Worm (Caenorhabditis elegans): ENCODE results near the gene F59A1.13.

Gene F59A1.13

ce11 chrV:17723142-17723781 is 32.4 kb upstream of the F59A1.13 start:
- TF ChIP-seq tbx-8 (GFP tag; optimal IDR thresholded peaks at IDR 0.05) (no peak), nhr-237 (tag; optimal IDR thresholded peaks at IDR 0.05) (no peak), unc-39 (tag; optimal IDR thresholded peaks at IDR 0.05) (no peak), lin-13 (tag; optimal IDR thresholded peaks at IDR 0.05) (no peak), elt-3 (tag; optimal IDR thresholded peaks at IDR 0.05) (no peak), zip-8 (tag; optimal IDR thresholded peaks at IDR 0.05) (no peak), ham-2 (GFP tag; optimal IDR thresholded peaks at IDR 0.05) (no peak), ceh-83 (GFP tag; optimal IDR thresholded peaks at IDR 0.05) (no peak), bed-3 (GFP tag; optimal IDR thresholded peaks at IDR 0.05) (no peak), flh-1 (GFP tag; optimal IDR thresholded peaks at IDR 0.05) (no peak)

DNA sequence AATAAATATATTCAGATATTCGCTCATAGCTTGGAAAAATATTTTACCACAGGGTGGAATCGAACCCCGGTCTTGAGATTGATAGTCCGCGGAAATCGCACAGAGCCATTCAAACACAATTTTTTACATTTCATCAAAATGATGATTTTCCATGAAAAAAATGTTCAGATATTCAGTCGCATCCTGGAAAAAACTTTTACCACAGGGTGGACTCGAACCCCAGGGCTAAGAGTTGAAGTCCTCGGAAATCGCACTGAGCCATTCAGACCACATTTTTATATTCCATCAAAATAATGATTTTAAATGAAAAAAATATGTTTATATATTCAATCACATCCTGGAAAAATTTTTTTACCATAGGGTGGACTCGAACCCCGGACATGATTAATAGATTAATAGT is 31.7 kb upstream of the F59A1.13 start:
- TF ChIP-seq mab-5 (tag; optimal IDR thresholded peaks at IDR 0.05) = no peak
- TF ChIP-seq mls-2 (tag; optimal IDR thresholded peaks at IDR 0.05) = no peak
- no peak for TF ChIP-seq snpc-4 (tag; optimal IDR thresholded peaks at IDR 0.05)
- TF ChIP-seq nhr-237 (tag; optimal IDR thresholded peaks at IDR 0.05) = no peak

DNA sequence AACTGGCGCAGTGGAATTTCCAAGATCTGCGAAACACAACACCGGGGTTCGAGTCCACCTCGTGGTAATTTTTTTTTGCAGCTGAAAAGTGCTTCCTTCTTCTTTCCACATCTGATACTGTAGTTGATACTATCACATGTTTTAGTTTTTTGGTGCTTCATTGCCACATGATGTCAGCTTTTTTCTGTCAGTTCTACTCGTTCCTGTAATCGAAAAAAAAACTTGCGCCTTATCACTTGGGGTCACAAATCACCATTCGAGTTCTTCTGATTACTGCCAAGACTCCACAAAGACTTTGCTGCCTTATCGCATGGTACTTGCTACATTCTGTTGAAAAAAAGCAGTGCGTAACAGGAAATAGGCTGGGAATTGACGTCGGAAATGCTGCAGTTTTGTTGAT is 30.9 kb upstream of the F59A1.13 start:
- no peak for TF ChIP-seq drap-1 (GFP tag; optimal IDR thresholded peaks at IDR 0.05)
- no peak for TF ChIP-seq hlh-1 (tag; optimal IDR thresholded peaks at IDR 0.05)
- TF ChIP-seq nhr-2 (tag; optimal IDR thresholded peaks at IDR 0.05) = no peak
- no peak for TF ChIP-seq blmp-1 (tag; optimal IDR thresholded peaks at IDR 0.05)
- TF ChIP-seq mls-2 (tag; optimal IDR thresholded peaks at IDR 0.05) = no peak
- no peak for TF ChIP-seq ceh-83 (GFP tag; optimal IDR thresholded peaks at IDR 0.05)
- TF ChIP-seq nhr-12 (tag; optimal IDR thresholded peaks at IDR 0.05) = no peak
- no peak for TF ChIP-seq ztf-11 (tag; optimal IDR thresholded peaks at IDR 0.05)
- TF ChIP-seq unc-120 (tag; optimal IDR thresholded peaks at IDR 0.05; ENCODE audit: poor library complexity, severe bottlenecking) = no peak
- no peak for TF ChIP-seq sptf-1 (tag; optimal IDR thresholded peaks at IDR 0.05)
- TF ChIP-seq lsy-2 (tag; optimal IDR thresholded peaks at IDR 0.05) = no peak
- TF ChIP-seq ceh-39 (tag; optimal IDR thresholded peaks at IDR 0.05) = no peak
- TF ChIP-seq ces-1 (GFP tag; optimal IDR thresholded peaks at IDR 0.05) = no peak
- TF ChIP-seq mep-1 (tag; optimal IDR thresholded peaks at IDR 0.05) = no peak
- no peak for TF ChIP-seq elt-1 (tag; optimal IDR thresholded peaks at IDR 0.05; ENCODE audit: borderline replicate concordance, insufficient read depth)
- no peak for TF ChIP-seq nhr-237 (tag; optimal IDR thresholded peaks at IDR 0.05)
- no peak for TF ChIP-seq cnd-1 (tag; optimal IDR thresholded peaks at IDR 0.05)
- no peak for TF ChIP-seq unc-62 (GFP tag; optimal IDR thresholded peaks at IDR 0.05)
- TF ChIP-seq lin-13 (tag; optimal IDR thresholded peaks at IDR 0.05) = no peak
- TF ChIP-seq sem-2 (GFP tag; optimal IDR thresholded peaks at IDR 0.05) = no peak

DNA sequence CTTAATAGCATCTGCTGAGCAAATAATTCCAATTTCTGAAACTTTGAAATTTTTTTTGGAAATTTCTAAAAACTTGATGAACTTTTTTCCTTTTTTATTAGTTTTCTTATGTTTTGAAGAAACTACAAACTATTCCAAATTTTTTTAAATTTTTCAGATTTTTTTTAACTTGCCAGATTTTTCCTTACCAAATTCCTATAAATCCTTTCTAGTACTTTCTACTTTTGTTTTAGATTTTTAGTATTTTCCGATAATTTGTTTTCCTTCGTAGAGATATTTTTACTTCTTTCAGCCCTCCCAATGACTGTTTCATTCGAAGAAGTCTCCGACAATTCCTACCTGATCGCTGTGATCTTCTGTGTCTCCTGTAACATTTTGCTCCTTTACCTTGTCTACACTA is 27.8 kb upstream of the F59A1.13 start, which contains the start of gene str-77:
Gene str-77 (plus strand): TSS at position 301 of the 400 bp plus-strand sequence.
- no peak for TF ChIP-seq lsy-2 (tag; optimal IDR thresholded peaks at IDR 0.05)
- TF ChIP-seq tbx-8 (GFP tag; optimal IDR thresholded peaks at IDR 0.05) = no peak
- no peak for TF ChIP-seq ceh-39 (tag; optimal IDR thresholded peaks at IDR 0.05)
- no peak for TF ChIP-seq mab-5 (tag; optimal IDR thresholded peaks at IDR 0.05)
- no peak for TF ChIP-seq lin-32 (GFP tag; optimal IDR thresholded peaks at IDR 0.05)
- TF ChIP-seq drap-1 (GFP tag; optimal IDR thresholded peaks at IDR 0.05) = no peak
- TF ChIP-seq mls-2 (tag; optimal IDR thresholded peaks at IDR 0.05) = no peak
- no peak for TF ChIP-seq hlh-1 (tag; optimal IDR thresholded peaks at IDR 0.05)

ce11 chrV:17714330-17714729 is 23.5 kb upstream of the F59A1.13 start, which contains the start of gene twk-33:
Gene twk-33, minus strand, starts transcription at chrV:17714377.
- TF ChIP-seq nhr-2 (tag; optimal IDR thresholded peaks at IDR 0.05) (no peak), blmp-1 (tag; optimal IDR thresholded peaks at IDR 0.05) (no peak), hlh-1 (tag; optimal IDR thresholded peaks at IDR 0.05) (no peak), tbx-8 (GFP tag; optimal IDR thresholded peaks at IDR 0.05) (no peak), elt-3 (tag; optimal IDR thresholded peaks at IDR 0.05) (no peak)

DNA sequence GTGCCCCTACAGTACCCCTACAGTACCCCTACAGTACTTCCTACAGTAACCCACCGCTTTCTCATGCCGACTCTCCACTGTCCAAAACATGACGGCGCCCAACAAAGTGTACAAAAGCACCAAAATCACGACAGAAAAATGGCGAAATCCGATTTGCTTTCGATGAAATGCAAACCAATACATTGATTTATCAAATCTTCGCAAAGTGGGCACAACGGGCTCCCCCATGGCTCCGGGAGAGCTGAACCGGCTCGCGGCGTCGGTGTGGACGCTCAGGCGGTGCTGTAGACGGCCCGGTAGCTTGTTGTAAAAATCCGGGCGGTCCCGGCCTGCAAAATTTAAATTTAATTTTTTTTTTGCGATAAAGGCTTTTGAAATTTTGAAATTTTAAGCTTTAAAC is 21.5 kb upstream of the F59A1.13 start:
- TF ChIP-seq lsy-2 (tag; optimal IDR thresholded peaks at IDR 0.05) = no peak
